Worm (Caenorhabditis elegans): ENCODE results near the gene mtp-18.

mtp-18 gene

DNA sequence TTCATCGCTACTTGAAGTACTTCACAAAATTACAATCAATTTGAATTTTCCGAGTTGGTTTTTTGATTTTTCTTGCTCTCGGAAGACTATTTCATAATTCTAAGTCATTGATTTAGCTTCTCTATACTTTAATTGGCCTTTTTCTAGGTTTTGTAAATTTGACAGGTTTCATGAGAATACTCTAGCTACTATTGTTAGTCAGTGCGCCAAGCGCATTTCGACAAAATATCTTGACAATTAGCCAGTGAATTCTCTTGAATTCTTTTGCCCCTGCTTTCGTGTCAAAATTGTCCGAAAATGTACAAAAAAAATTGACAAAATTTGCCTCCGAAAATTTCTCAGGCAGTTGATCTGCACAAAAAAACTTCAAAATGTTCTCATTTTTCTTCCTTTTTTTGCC, 47.0 kb upstream of the mtp-18 start:
- TF ChIP-seq ceh-30 (tag; optimal IDR thresholded peaks at IDR 0.05) (no peak), lim-6 (tag; optimal IDR thresholded peaks at IDR 0.05) (no peak), rnt-1 (tag; optimal IDR thresholded peaks at IDR 0.05) (no peak), mec-3 (tag; optimal IDR thresholded peaks at IDR 0.05; ENCODE audit: borderline replicate concordance) (no peak), hlh-15 (tag; optimal IDR thresholded peaks at IDR 0.05) (no peak), odd-2 (tag; optimal IDR thresholded peaks at IDR 0.05) (no peak), ceh-48 (tag; optimal IDR thresholded peaks at IDR 0.05) (no peak), ceh-34 (tag; optimal IDR thresholded peaks at IDR 0.05) (no peak), C08G9.2 (tag; optimal IDR thresholded peaks at IDR 0.05) (no peak), sox-2 (GFP tag; IDR thresholded peaks at IDR 0.05) (no peak), ets-4 (tag; optimal IDR thresholded peaks at IDR 0.05) (no peak), elt-4 (tag; optimal IDR thresholded peaks at IDR 0.05) (no peak), lin-11 (tag; optimal IDR thresholded peaks at IDR 0.05) (no peak), hlh-6 (tag; optimal IDR thresholded peaks at IDR 0.05) (no peak), ceh-31 (tag; optimal IDR thresholded peaks at IDR 0.05) (no peak), ttx-3 (tag; optimal IDR thresholded peaks at IDR 0.05) (no peak), pqm-1 (tag; optimal IDR thresholded peaks at IDR 0.05) (no peak), madf-2 (tag; optimal IDR thresholded peaks at IDR 0.05) (no peak), ceh-24 (tag; optimal IDR thresholded peaks at IDR 0.05) (no peak)

DNA sequence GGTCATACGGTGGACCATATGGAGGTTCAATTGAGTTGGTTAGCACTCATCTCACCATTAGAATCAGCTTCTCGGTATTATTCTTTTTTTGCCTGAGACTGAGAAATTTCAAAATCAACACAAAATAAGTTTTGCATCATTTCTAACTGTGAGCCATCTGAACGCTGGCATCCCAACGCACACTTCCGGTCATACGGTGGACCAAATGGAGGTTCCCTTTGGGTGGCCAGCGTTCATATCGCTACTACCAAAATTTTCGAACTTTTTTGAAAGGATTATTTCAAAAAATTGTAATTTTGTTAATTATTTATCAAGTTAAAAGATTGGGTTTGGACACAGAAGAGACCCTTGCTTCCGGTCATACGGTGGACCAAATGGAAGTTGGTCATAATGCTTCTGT, 46.5 kb upstream of the mtp-18 start:
- TF ChIP-seq lin-11 (tag; optimal IDR thresholded peaks at IDR 0.05) (no peak), npax-4 (tag; optimal IDR thresholded peaks at IDR 0.05) (no peak), ztf-16 (tag; optimal IDR thresholded peaks at IDR 0.05) (no peak), ceh-24 (tag; optimal IDR thresholded peaks at IDR 0.05) (no peak), zip-5 (tag; optimal IDR thresholded peaks at IDR 0.05) (no peak)

DNA sequence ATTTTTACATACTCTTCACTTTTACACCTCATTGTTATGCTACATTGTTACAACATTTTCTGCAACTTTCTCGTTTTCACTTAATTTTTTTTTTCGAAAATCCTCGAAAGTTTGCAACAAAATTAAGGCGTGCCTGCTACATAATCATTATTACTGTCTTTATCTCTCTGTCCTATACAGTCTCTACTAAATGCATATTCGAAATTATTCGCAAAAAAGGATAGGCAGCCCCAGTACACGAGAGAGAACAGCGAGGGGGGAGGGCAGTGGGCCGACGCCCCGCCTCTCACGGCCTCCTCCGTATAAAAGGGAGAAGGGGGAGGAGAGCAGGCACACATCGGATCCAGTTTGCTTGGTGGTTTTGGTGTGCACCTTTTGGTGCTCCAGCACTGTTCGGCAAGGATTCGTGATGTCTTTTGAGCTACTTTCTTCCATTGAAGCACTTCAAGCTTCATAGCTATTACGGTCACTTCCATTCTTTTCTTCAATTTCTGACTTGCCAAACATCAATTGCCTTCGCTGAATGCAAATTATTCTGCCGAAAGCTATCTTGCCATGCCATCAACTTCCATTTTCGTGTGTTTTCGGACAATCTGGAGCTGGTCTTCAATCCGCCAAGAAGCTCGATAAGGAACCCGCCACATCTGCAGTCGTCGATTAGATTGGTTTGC, 45.9 kb upstream of the mtp-18 start:
- TF ChIP-seq unc-55 (GFP tag; optimal IDR thresholded peaks at IDR 0.05) (no peak), eyg-1 (tag; optimal IDR thresholded peaks at IDR 0.05) (no peak), nhr-232 (tag; optimal IDR thresholded peaks at IDR 0.05) (no peak), ceh-45 (GFP tag; IDR thresholded peaks at IDR 0.05) (no peak), ceh-18 (tag; optimal IDR thresholded peaks at IDR 0.05) (peak; percentile 38), unc-42 (tag; optimal IDR thresholded peaks at IDR 0.05) (peak; percentile 33), pha-4 (tag; optimal IDR thresholded peaks at IDR 0.05) (no peak), pros-1 (tag; optimal IDR thresholded peaks at IDR 0.05) (peak; percentile 59), ceh-2 (tag; optimal IDR thresholded peaks at IDR 0.05) (peak; percentile 37), ets-4 (tag; optimal IDR thresholded peaks at IDR 0.05) (no peak), K02D7.2 (tag; optimal IDR thresholded peaks at IDR 0.05) (no peak), ztf-16 (tag; optimal IDR thresholded peaks at IDR 0.05) (no peak), ceh-19 (GFP tag; optimal IDR thresholded peaks at IDR 0.05) (no peak), pha-2 (tag; optimal IDR thresholded peaks at IDR 0.05) (no peak), pat-9 (tag; optimal IDR thresholded peaks at IDR 0.05) (no peak), sox-4 (tag; optimal IDR thresholded peaks at IDR 0.05) (no peak), elt-4 (tag; optimal IDR thresholded peaks at IDR 0.05) (no peak), hlh-15 (tag; optimal IDR thresholded peaks at IDR 0.05) (no peak), Y22D7AL.16 (tag; optimal IDR thresholded peaks at IDR 0.05) (no peak), sdc-2 (tag; optimal IDR thresholded peaks at IDR 0.05) (no peak), gmeb-2 (tag; optimal IDR thresholded peaks at IDR 0.05) (peak; percentile 37), odd-2 (tag; optimal IDR thresholded peaks at IDR 0.05) (no peak), ceh-22 (tag; optimal IDR thresholded peaks at IDR 0.05) (no peak), T23F11.4 (GFP tag; optimal IDR thresholded peaks at IDR 0.05) (no peak), nhr-11 (tag; optimal IDR thresholded peaks at IDR 0.05) (no peak), pag-3 (tag; optimal IDR thresholded peaks at IDR 0.05; ENCODE audit: borderline replicate concordance) (no peak), ceh-31 (tag; optimal IDR thresholded peaks at IDR 0.05) (peak; percentile 54), npax-4 (tag; optimal IDR thresholded peaks at IDR 0.05) (no peak), sox-2 (GFP tag; IDR thresholded peaks at IDR 0.05) (no peak), ceh-24 (tag; optimal IDR thresholded peaks at IDR 0.05) (no peak), dmd-4 (tag; optimal IDR thresholded peaks at IDR 0.05; ENCODE audit: borderline replicate concordance) (no peak), ttx-3 (tag; optimal IDR thresholded peaks at IDR 0.05) (no peak), zip-5 (tag; optimal IDR thresholded peaks at IDR 0.05) (no peak), ceh-48 (tag; optimal IDR thresholded peaks at IDR 0.05) (no peak), unc-3 (GFP tag; conservative IDR thresholded peaks at IDR 0.05) (no peak), unc-3 (tag; optimal IDR thresholded peaks at IDR 0.05) (no peak), hlh-30 (tag; optimal IDR thresholded peaks at IDR 0.05; ENCODE audit: insufficient read depth) (no peak), hlh-6 (tag; optimal IDR thresholded peaks at IDR 0.05) (no peak)

Data from whole organism, late embryonic.